Fruit fly (Drosophila melanogaster) whole organism, embryonic: ENCODE results near the gene Polr2I.

ENCODE experiments used
- BEAF-32 ChIP-seq: fragments of 200-800 bp; sonication (Bioruptor generic); optimal IDR thresholded peaks from 3 replicates; lab custom pipeline; 2017; ENCODE audit warnings: missing biosample characterization, missing genetic modification characterization, mild to moderate bottlenecking, moderate library complexity, missing genetic modification reagents
- CG10147 ChIP-seq: fragments of 200-800 bp; sonication (Bioruptor generic); optimal IDR thresholded peaks from 2 replicates; lab custom pipeline; 2019; ENCODE audit warnings: missing biosample characterization, mild to moderate bottlenecking, missing genetic modification characterization, moderate library complexity
- CG10462 ChIP-seq: fragments of 200-800 bp; sonication (Bioruptor generic); optimal IDR thresholded peaks from 2 replicates; lab custom pipeline; 2016; ENCODE audit warnings: missing biosample characterization, missing genetic modification characterization
- CG10959 ChIP-seq: fragments of 200-800 bp; sonication (Bioruptor generic); IDR thresholded peaks from 2 replicates; pipeline ENCODE4 v1.3.6; 2022; ENCODE audit warnings: missing biosample characterization, missing genetic modification characterization
- CG12236 ChIP-seq: fragments of 200-800 bp; sonication (Bioruptor generic); optimal IDR thresholded peaks from 2 replicates; lab custom pipeline; 2016; ENCODE audit warnings: missing biosample characterization, missing genetic modification characterization
- CG12769 ChIP-seq: fragments of 200-800 bp; sonication (Bioruptor generic); optimal IDR thresholded peaks from 2 replicates; lab custom pipeline; 2019; ENCODE audit warnings: missing biosample characterization, mild to moderate bottlenecking, missing genetic modification characterization, moderate library complexity
- CG14710 ChIP-seq: fragments of 200-800 bp; sonication (Bioruptor generic); optimal IDR thresholded peaks from 3 replicates; lab custom pipeline; 2019; ENCODE audit warnings: missing biosample characterization, mild to moderate bottlenecking, missing genetic modification characterization, moderate library complexity
- CG17361 ChIP-seq: fragments of 200-800 bp; sonication (Bioruptor generic); IDR thresholded peaks from 3 replicates; pipeline ENCODE4 v1.3.6; 2022; ENCODE audit warnings: missing biosample characterization, missing genetic modification characterization
- CG18262 ChIP-seq: fragments of 200-800 bp; optimal IDR thresholded peaks from 3 replicates; lab custom pipeline; 2019; ENCODE audit warnings: missing biosample characterization, mild to moderate bottlenecking, missing genetic modification characterization, moderate library complexity
- CG2712 ChIP-seq: fragments of 200-800 bp; optimal IDR thresholded peaks from 3 replicates; lab custom pipeline; 2019; ENCODE audit warnings: missing biosample characterization, mild to moderate bottlenecking, missing genetic modification characterization, moderate library complexity
- CG3407 ChIP-seq: fragments of 200-800 bp; sonication (Bioruptor generic); optimal IDR thresholded peaks from 2 replicates; lab custom pipeline; 2018; ENCODE audit warnings: missing biosample characterization, mild to moderate bottlenecking, missing genetic modification characterization
- CG3726 ChIP-seq: fragments of 200-800 bp; sonication (Bioruptor generic); IDR thresholded peaks from 3 replicates; pipeline ENCODE4, ENCODE4 v1.3.6; 2022; ENCODE audit warnings: missing biosample characterization, missing genetic modification characterization
- CG4617 ChIP-seq: fragments of 200-800 bp; sonication (Bioruptor generic); optimal IDR thresholded peaks from 3 replicates; lab custom pipeline; 2016; ENCODE audit warnings: missing biosample characterization, missing genetic modification characterization, borderline replicate concordance
- CG5180 ChIP-seq: fragments of 200-800 bp; sonication (Bioruptor generic); optimal IDR thresholded peaks from 3 replicates; lab custom pipeline; 2017; ENCODE audit warnings: missing biosample characterization, missing genetic modification characterization, mild to moderate bottlenecking, moderate library complexity, missing genetic modification reagents
- CG7271 ChIP-seq: fragments of 200-800 bp; sonication (Bioruptor generic); optimal IDR thresholded peaks from 2 replicates; lab custom pipeline; 2018; ENCODE audit warnings: missing biosample characterization, mild to moderate bottlenecking, missing genetic modification characterization, moderate library complexity
- CG7372 ChIP-seq: fragments of 200-800 bp; sonication (Bioruptor generic); IDR thresholded peaks from 2 replicates; pipeline ENCODE4 v1.3.6; 2022; ENCODE audit warnings: missing biosample characterization, missing genetic modification characterization
- CG8290 ChIP-seq, 3 experiments: fragments of 200-800 bp; sonication (Bioruptor generic); optimal IDR thresholded peaks; 2 replicates each; lab custom pipeline; 2016 to 2019; ENCODE audit warnings: missing biosample characterization in 3 of 3, missing genetic modification characterization in 3 of 3, mild to moderate bottlenecking in 2 of 3, moderate library complexity in 1 of 3
- CTCF ChIP-seq: fragments of 200-800 bp; sonication (Bioruptor generic); optimal IDR thresholded peaks from 2 replicates; lab custom pipeline; 2017; ENCODE audit warnings: missing biosample characterization, mild to moderate bottlenecking, missing genetic modification characterization, moderate library complexity
- Doc2 ChIP-seq: fragments of 200-800 bp; sonication (Bioruptor generic); IDR thresholded peaks from 2 replicates; pipeline ENCODE4 v1.3.6; 2022; ENCODE audit warnings: missing biosample characterization, missing genetic modification characterization
- Ets97D ChIP-seq: fragments of 200-800 bp; sonication (Bioruptor generic); optimal IDR thresholded peaks from 3 replicates; lab custom pipeline; 2016; ENCODE audit warnings: missing biosample characterization, missing genetic modification characterization
- Hey ChIP-seq: fragments of 200-800 bp; sonication (Bioruptor generic); optimal IDR thresholded peaks from 3 replicates; lab custom pipeline; 2018; ENCODE audit warnings: missing biosample characterization, mild to moderate bottlenecking, missing genetic modification characterization
- HmgD ChIP-seq: fragments of 200-800 bp; sonication (Bioruptor generic); optimal IDR thresholded peaks from 3 replicates; lab custom pipeline; 2016; ENCODE audit warnings: missing biosample characterization, missing genetic modification characterization
- Hr3 ChIP-seq: fragments of 200-800 bp; sonication (Bioruptor generic); optimal IDR thresholded peaks from 3 replicates; lab custom pipeline; 2016; ENCODE audit warnings: missing biosample characterization, missing genetic modification characterization
- Hr51 ChIP-seq, 2 experiments: fragments of 200-800 bp; sonication (Bioruptor generic); optimal IDR thresholded peaks; 2 replicates in 1 of 2; 3 replicates in 1 of 2; lab custom pipeline; 2016 to 2018; ENCODE audit warnings: missing biosample characterization in 2 of 2, missing genetic modification characterization in 2 of 2, mild to moderate bottlenecking in 1 of 2, moderate library complexity in 1 of 2
- MESR4 ChIP-seq: fragments of 200-800 bp; sonication (Bioruptor generic); optimal IDR thresholded peaks from 2 replicates; lab custom pipeline; 2018; ENCODE audit warnings: missing biosample characterization, mild to moderate bottlenecking, missing genetic modification characterization, moderate library complexity
- Max ChIP-seq: fragments of 200-800 bp; sonication (Bioruptor generic); optimal IDR thresholded peaks from 2 replicates; lab custom pipeline; 2016; ENCODE audit warnings: missing biosample characterization, mild to moderate bottlenecking, missing genetic modification characterization
- Sin3A ChIP-seq: fragments of >200 bp; optimal IDR thresholded peaks from 2 replicates; lab custom pipeline; 2018
- Vsx1 ChIP-seq: fragments of 200-800 bp; sonication (Bioruptor generic); optimal IDR thresholded peaks from 2 replicates; lab custom pipeline; 2017; ENCODE audit warnings: missing biosample characterization, mild to moderate bottlenecking, missing genetic modification characterization, missing genetic modification reagents
- YL-1 ChIP-seq: fragments of 200-800 bp; sonication (Bioruptor generic); optimal IDR thresholded peaks from 3 replicates; lab custom pipeline; 2017; ENCODE audit warnings: missing biosample characterization, mild to moderate bottlenecking, missing genetic modification characterization
- bab2 ChIP-seq: fragments of 200-800 bp; sonication (Bioruptor generic); optimal IDR thresholded peaks from 2 replicates; lab custom pipeline; 2016; ENCODE audit warnings: missing biosample characterization, missing genetic modification characterization
- btn ChIP-seq: fragments of 200-800 bp; sonication (Bioruptor generic); optimal IDR thresholded peaks from 2 replicates; lab custom pipeline; 2016; ENCODE audit warnings: missing biosample characterization, missing genetic modification characterization
- cg ChIP-seq: fragments of 200-800 bp; sonication (Bioruptor generic); optimal IDR thresholded peaks from 3 replicates; lab custom pipeline; 2019; ENCODE audit warnings: missing biosample characterization, mild to moderate bottlenecking, missing genetic modification characterization, moderate library complexity
- da ChIP-seq: fragments of 200-800 bp; sonication (Bioruptor generic); optimal IDR thresholded peaks from 2 replicates; lab custom pipeline; 2016; ENCODE audit warnings: missing biosample characterization, missing genetic modification characterization
- dm ChIP-seq: fragments of 200-800 bp; sonication (Bioruptor generic); optimal IDR thresholded peaks from 3 replicates; lab custom pipeline; 2016; ENCODE audit warnings: missing biosample characterization, missing genetic modification characterization
- dmrt11E ChIP-seq: fragments of 200-800 bp; sonication (Bioruptor generic); optimal IDR thresholded peaks from 3 replicates; lab custom pipeline; 2018; ENCODE audit warnings: missing biosample characterization, mild to moderate bottlenecking, missing genetic modification characterization, moderate library complexity
- dpn ChIP-seq, 2 experiments: fragments of 200-800 bp; sonication (Bioruptor generic); optimal IDR thresholded peaks; 3 replicates each; lab custom pipeline; 2016; ENCODE audit warnings: missing biosample characterization in 2 of 2, missing genetic modification characterization in 2 of 2
- dysf ChIP-seq: fragments of 200-800 bp; sonication (Bioruptor generic); IDR thresholded peaks from 3 replicates; pipeline ENCODE4 v1.3.6; 2022; ENCODE audit warnings: missing biosample characterization, missing genetic modification characterization
- esg ChIP-seq: fragments of 200-800 bp; sonication (Bioruptor generic); conservative IDR thresholded peaks from 2 replicates; pipeline ENCODE4 v1.3.6; 2022; ENCODE audit warnings: missing biosample characterization, missing genetic modification characterization
- exex ChIP-seq: fragments of 200-800 bp; sonication (Bioruptor generic); optimal IDR thresholded peaks from 4 replicates; lab custom pipeline; 2018; ENCODE audit warnings: missing biosample characterization, mild to moderate bottlenecking, missing genetic modification characterization, moderate library complexity
- fd102C ChIP-seq: fragments of 200-800 bp; sonication (Bioruptor generic); optimal IDR thresholded peaks from 2 replicates; lab custom pipeline; 2018; ENCODE audit warnings: missing biosample characterization, mild to moderate bottlenecking, missing genetic modification characterization, moderate library complexity
- insv ChIP-seq, 2 experiments: fragments of 200-800 bp; sonication (Bioruptor generic); optimal IDR thresholded peaks; 3 replicates each; lab custom pipeline; 2016 to 2018; ENCODE audit warnings: missing biosample characterization in 2 of 2, missing genetic modification characterization in 2 of 2
- jumu ChIP-seq: fragments of 200-800 bp; sonication (Bioruptor generic); optimal IDR thresholded peaks from 3 replicates; lab custom pipeline; 2016; ENCODE audit warnings: missing biosample characterization, missing genetic modification characterization
- lilli ChIP-seq: fragments of 200-800 bp; sonication (Bioruptor generic); optimal IDR thresholded peaks from 3 replicates; lab custom pipeline; 2016; ENCODE audit warnings: missing biosample characterization, missing genetic modification characterization
- pan ChIP-seq, 4 experiments: fragments of >200 bp in 3 of 4; fragments of 200-800 bp in 1 of 4; sonication (Bioruptor generic) in 1 of 4; optimal IDR thresholded peaks in 3 of 4; IDR thresholded peaks in 1 of 4; 2 replicates each; pipeline versions ENCODE4 v1.3.6 to Lab custom; 2017 to 2022; ENCODE audit warnings: missing biosample characterization in 2 of 4, missing genetic modification characterization in 2 of 4, mixed read lengths in 1 of 4
- phol ChIP-seq: fragments of 200-800 bp; sonication (Bioruptor generic); optimal IDR thresholded peaks from 3 replicates; lab custom pipeline; 2018; ENCODE audit warnings: missing biosample characterization, mild to moderate bottlenecking, missing genetic modification characterization, moderate library complexity
- pros ChIP-seq: fragments of 200-800 bp; sonication (Bioruptor generic); optimal IDR thresholded peaks from 3 replicates; lab custom pipeline; 2019; ENCODE audit warnings: missing biosample characterization, mild to moderate bottlenecking, missing genetic modification characterization, moderate library complexity
- psq ChIP-seq: fragments of 200-800 bp; sonication (Bioruptor generic); optimal IDR thresholded peaks from 2 replicates; lab custom pipeline; 2017; ENCODE audit warnings: missing biosample characterization, missing genetic modification characterization
- scrt ChIP-seq: fragments of 200-800 bp; sonication (Bioruptor generic); optimal IDR thresholded peaks from 2 replicates; lab custom pipeline; 2018; ENCODE audit warnings: missing biosample characterization, mild to moderate bottlenecking, missing genetic modification characterization, moderate library complexity
- tgo ChIP-seq: fragments of 200-800 bp; sonication (Bioruptor generic); IDR thresholded peaks from 3 replicates; pipeline ENCODE4 v1.3.6; 2022; ENCODE audit warnings: missing biosample characterization, missing genetic modification characterization

Polr2I gene

DNA sequence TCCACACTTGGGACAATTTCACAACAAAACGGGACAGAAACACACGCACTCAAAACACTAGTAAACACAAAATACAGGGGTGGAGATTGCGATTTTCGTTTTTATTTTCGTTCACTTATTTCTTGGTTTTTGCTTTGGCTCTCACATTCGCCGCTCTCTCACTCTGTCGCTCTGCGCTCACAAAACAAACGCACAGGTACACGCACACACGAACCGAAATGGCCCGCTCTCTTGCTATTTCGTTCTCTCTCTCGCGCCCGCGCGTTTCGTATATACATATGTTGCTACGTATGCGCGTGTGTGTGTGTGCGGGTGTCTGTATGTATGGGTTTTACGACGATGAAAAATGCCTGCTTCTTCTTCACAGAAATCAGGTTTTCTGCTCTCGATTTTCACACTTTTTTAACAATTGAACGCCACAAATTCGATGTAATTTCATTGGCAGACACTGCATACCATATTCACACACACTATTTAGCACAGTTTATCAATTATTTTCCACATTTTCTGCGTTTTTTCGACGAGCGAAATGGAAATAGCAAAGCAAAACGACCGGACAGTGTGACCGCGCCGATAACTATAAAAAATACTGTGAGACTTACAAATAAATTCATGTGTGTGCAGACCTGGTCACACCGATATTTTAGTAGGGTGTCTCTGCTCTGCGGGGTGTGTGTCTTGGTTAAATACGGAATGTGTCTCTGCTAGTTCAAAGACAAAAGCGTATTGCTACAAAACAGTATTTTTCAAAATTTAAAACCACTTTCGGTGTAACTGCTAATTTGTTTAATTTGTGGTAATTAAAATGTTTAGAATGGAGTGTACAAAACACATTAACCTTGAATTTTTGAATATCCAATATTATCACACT, 22.3 kb upstream of the Polr2I start, which contains the start of gene trx (continued):
- TF ChIP-seq lilli (GFP tag; lab: Kevin White, UChicago) (no peak), CG10462 (GFP tag; lab: Kevin White, UChicago) (no peak), Hr51 (GFP tag; optimal IDR thresholded peaks at IDR 0.05; lab: Kevin White, UChicago) (peak; percentile 8 to 25), Vsx1 (GFP tag; lab: Kevin White, UChicago) (peak; percentile 9), jumu (peak; percentile 29), CG12769 (tag; lab: Kevin White, UChicago) (peak; percentile 16), dysf (GFP tag; lab: Robert Waterston, UW) (no peak), CG12236 (GFP tag; lab: Kevin White, UChicago) (no peak), psq (GFP tag; lab: Kevin White, UChicago) (peak; percentile 70), CG4617 (peak; percentile 95), phol (tag; lab: Kevin White, UChicago) (peak; percentile 62), CTCF (GFP tag; lab: Kevin White, UChicago) (peak; percentile 71), CG17361 (GFP tag; lab: Robert Waterston, UW) (no peak), CG10147 (GFP tag; lab: Kevin White, UChicago) (peak; percentile 27), dmrt11E (tag; lab: Kevin White, UChicago) (peak; percentile 6), CG2712 (tag; lab: Kevin White, UChicago) (peak; percentile 59), HmgD (GFP tag; lab: Kevin White, UChicago) (peak; percentile 69), insv (GFP tag; optimal IDR thresholded peaks at IDR 0.05; lab: Kevin White, UChicago) (peak in 1 of 2 experiments; percentile 50), MESR4 (GFP tag; lab: Kevin White, UChicago) (peak; percentile 96), CG14710 (peak; percentile 80), dpn (GFP tag; optimal IDR thresholded peaks at IDR 0.05; lab: Kevin White, UChicago) (peak in 1 of 2 experiments; percentile 1), CG7372 (GFP tag; lab: Robert Waterston, UW) (no peak), Doc2 (GFP tag; lab: Robert Waterston, UW) (no peak), BEAF-32 (GFP tag; lab: Kevin White, UChicago) (peak; percentile 47), Ets97D (GFP tag; lab: Kevin White, UChicago) (peak; percentile 81), scrt (no peak), Sin3A (lab: Kevin White, UChicago) (peak; percentile 80), CG5180 (GFP tag; lab: Kevin White, UChicago) (no peak), YL-1 (GFP tag; lab: Kevin White, UChicago) (peak; percentile 88), Max (no peak), pros (GFP tag; lab: Kevin White, UChicago) (peak; percentile 61), CG7271 (peak; percentile 28), btn (GFP tag; lab: Kevin White, UChicago) (no peak), Hr3 (GFP tag; lab: Kevin White, UChicago) (no peak), CG3726 (GFP tag; lab: Robert Waterston, UW) (no peak), CG18262 (tag; lab: Kevin White, UChicago) (peak; percentile 13)

DNA sequence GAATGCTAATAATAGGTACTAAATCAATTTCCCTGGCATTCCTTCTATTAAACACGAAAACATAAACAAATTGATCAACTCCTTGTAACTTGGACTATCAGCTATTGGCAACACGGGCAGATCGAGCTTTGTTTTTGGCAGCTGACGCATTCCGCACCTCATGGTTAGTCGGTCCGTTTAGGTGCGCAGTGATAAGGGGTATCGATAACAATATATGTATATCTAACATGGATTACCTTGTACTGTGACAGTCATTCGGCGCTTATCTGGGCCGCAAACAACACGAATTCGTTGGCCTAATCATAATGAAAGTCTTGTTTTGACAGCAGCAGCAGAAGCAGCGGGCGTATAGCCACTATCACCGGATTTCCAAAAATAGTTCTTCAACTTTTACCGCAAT, 20.9 kb upstream of the Polr2I start:
- TF ChIP-seq da (no peak), esg (no peak), Hey (tag; lab: Kevin White, UChicago) (peak; percentile 78), CG3407 (GFP tag; lab: Kevin White, UChicago) (no peak), bab2 (GFP tag; lab: Kevin White, UChicago) (no peak), tgo (GFP tag; lab: Robert Waterston, UW) (no peak), dm (GFP tag; lab: Kevin White, UChicago) (no peak), cg (GFP tag; lab: Kevin White, UChicago) (no peak), CG10959 (GFP tag; lab: Robert Waterston, UW) (no peak), pan (optimal IDR thresholded peaks at IDR 0.05; lab: Kevin White, UChicago) (no peak), pan (GFP tag; optimal IDR thresholded peaks at IDR 0.05 in 1 of 2, IDR thresholded peaks at IDR 0.05 in 1 of 2) (peak in 1 of 2 experiments; percentile 25), fd102C (GFP tag; lab: Kevin White, UChicago) (no peak), exex (tag; lab: Kevin White, UChicago) (peak; percentile 80), CG8290 (GFP tag; optimal IDR thresholded peaks at IDR 0.05; lab: Kevin White, UChicago) (no peak), CG8290 (tag; optimal IDR thresholded peaks at IDR 0.05; lab: Kevin White, UChicago) (peak in 1 of 2 experiments; percentile 10)
